Worm (Caenorhabditis elegans) whole organism, L4 larva: ENCODE data around the gene ZC412.3.

Experiments used
- F10B5.3 ChIP-seq: sonication (generic microtip); optimal IDR thresholded peaks from 2 replicates; lab custom pipeline; 2016; ENCODE audit warnings: mild to moderate bottlenecking, missing genetic modification characterization, missing compliant biosample characterization
- F49E8.2 ChIP-seq: sonication (generic microtip); optimal IDR thresholded peaks from 2 replicates; lab custom pipeline; 2016; ENCODE audit warnings: missing compliant biosample characterization, mild to moderate bottlenecking, missing genetic modification characterization, borderline replicate concordance
- R02D3.7 ChIP-seq: fragments of 150-350 bp; sonication (generic microtip); optimal IDR thresholded peaks from 3 replicates; lab custom pipeline; 2014; ENCODE audit warnings: missing biosample characterization, missing genetic modification characterization
- T20F7.1 ChIP-seq: fragments of 200-800 bp; sonication (Bioruptor generic); optimal IDR thresholded peaks from 2 replicates; lab custom pipeline; 2018; ENCODE audit warnings: mild to moderate bottlenecking, missing genetic modification characterization, missing compliant biosample characterization
- Y5F2A.4 ChIP-seq: fragments of 200-800 bp; sonication (Bioruptor generic); optimal IDR thresholded peaks from 2 replicates; lab custom pipeline; 2018; ENCODE audit warnings: mild to moderate bottlenecking, missing genetic modification characterization, missing compliant biosample characterization
- Y75B8A.6 ChIP-seq: fragments of 200-800 bp; sonication (Bioruptor generic); IDR thresholded peaks from 2 replicates; pipeline ENCODE4 v1.3.6; 2022; ENCODE audit warnings: missing genetic modification reagents, missing genetic modification characterization, missing compliant biosample characterization
- ZK546.5 ChIP-seq, 2 experiments: sonication (generic microtip); optimal IDR thresholded peaks; 2 replicates each; lab custom pipeline; 2017; ENCODE audit warnings: missing biosample characterization in 2 of 2, missing genetic modification characterization in 2 of 2
- aha-1 ChIP-seq: fragments of 150-350 bp; peaks from one replicate; lab custom pipeline; 2014; ENCODE audit warnings: missing biosample characterization, missing genetic modification characterization
- ama-1 ChIP-seq: fragments of 150-350 bp; optimal IDR thresholded peaks from 2 replicates; lab custom pipeline; 2014; ENCODE audit warnings: inconsistent platforms, mixed read lengths
- arid-1 ChIP-seq: fragments of 200-800 bp; sonication (Bioruptor generic); conservative IDR thresholded peaks from 2 replicates; pipeline ENCODE4 v1.3.6; 2022; ENCODE audit warnings: missing genetic modification reagents, missing genetic modification characterization, missing compliant biosample characterization
- attf-4 ChIP-seq: sonication (generic microtip); optimal IDR thresholded peaks from 3 replicates; lab custom pipeline; 2017; ENCODE audit warnings: missing biosample characterization, missing genetic modification characterization
- ceh-44 ChIP-seq: fragments of 200-800 bp; sonication (Bioruptor generic); IDR thresholded peaks from 2 replicates; pipeline ENCODE4 v1.3.6; 2022; ENCODE audit warnings: missing genetic modification reagents, missing genetic modification characterization, missing compliant biosample characterization
- ceh-82 ChIP-seq: sonication (generic microtip); optimal IDR thresholded peaks from 2 replicates; lab custom pipeline; 2017; ENCODE audit warnings: missing biosample characterization, missing genetic modification characterization
- daf-16 ChIP-seq, 3 experiments: sonication (generic microtip); optimal IDR thresholded peaks; 2 replicates each; lab custom pipeline; 2016 to 2017; ENCODE audit warnings: missing genetic modification characterization in 3 of 3, missing genetic modification reagents in 3 of 3, mild to moderate bottlenecking in 2 of 3, missing compliant biosample characterization in 2 of 3, missing biosample characterization in 1 of 3, moderate library complexity in 1 of 3
- daf-19 ChIP-seq: fragments of 200-800 bp; sonication (Bioruptor generic); conservative IDR thresholded peaks from 2 replicates; pipeline ENCODE4 v1.3.6; 2022; ENCODE audit warnings: missing genetic modification characterization, missing compliant biosample characterization
- dmd-8 ChIP-seq: fragments of 200-800 bp; sonication (Bioruptor generic); IDR thresholded peaks from 2 replicates; pipeline ENCODE4 v1.3.6; 2022; ENCODE audit warnings: missing genetic modification characterization, missing compliant biosample characterization
- dmd-9 ChIP-seq: fragments of 200-800 bp; sonication (Bioruptor generic); IDR thresholded peaks from 2 replicates; pipeline ENCODE4 v1.3.6; 2022; ENCODE audit warnings: missing genetic modification reagents, missing genetic modification characterization, missing compliant biosample characterization
- duxl-1 ChIP-seq: sonication (generic microtip); optimal IDR thresholded peaks from 2 replicates; lab custom pipeline; 2016; ENCODE audit warnings: mild to moderate bottlenecking, missing genetic modification characterization, moderate library complexity, missing compliant biosample characterization; ENCODE audit not compliant: poor library complexity
- dve-1 ChIP-seq: sonication (generic microtip); optimal IDR thresholded peaks from 2 replicates; lab custom pipeline; 2017; ENCODE audit warnings: antibody characterized with exemption, mild to moderate bottlenecking, missing genetic modification characterization, missing compliant biosample characterization; ENCODE audit not compliant: insufficient read depth
- fkh-10 ChIP-seq: fragments of 150-350 bp; optimal IDR thresholded peaks from 2 replicates; lab custom pipeline; 2014; ENCODE audit warnings: missing biosample characterization, missing genetic modification reagents, missing genetic modification characterization
- gei-8 ChIP-seq: fragments of 200-800 bp; sonication (Bioruptor generic); optimal IDR thresholded peaks from 2 replicates; lab custom pipeline; 2018; ENCODE audit warnings: mild to moderate bottlenecking, missing genetic modification characterization, missing compliant biosample characterization
- hlh-11 ChIP-seq: fragments of 200-800 bp; sonication (Bioruptor generic); optimal IDR thresholded peaks from 2 replicates; lab custom pipeline; 2018; ENCODE audit warnings: mild to moderate bottlenecking, missing genetic modification characterization, missing compliant biosample characterization
- hlh-30 ChIP-seq: sonication (generic microtip); optimal IDR thresholded peaks from 2 replicates; lab custom pipeline; 2017; ENCODE audit warnings: antibody characterized with exemption, mild to moderate bottlenecking, missing genetic modification characterization, missing compliant biosample characterization; ENCODE audit not compliant: insufficient read depth
- hmg-1.1 ChIP-seq: fragments of 200-800 bp; sonication (Bioruptor generic); IDR thresholded peaks from 2 replicates; pipeline ENCODE4 v1.3.6; 2022; ENCODE audit warnings: missing genetic modification reagents, missing genetic modification characterization, missing compliant biosample characterization
- jun-1 ChIP-seq: fragments of 150-350 bp; optimal IDR thresholded peaks from 2 replicates; lab custom pipeline; 2014; ENCODE audit warnings: missing biosample characterization, missing genetic modification reagents, missing genetic modification characterization
- lim-7 ChIP-seq: fragments of 200-800 bp; sonication (Bioruptor generic); IDR thresholded peaks from 2 replicates; pipeline ENCODE4 v1.3.6; 2022; ENCODE audit warnings: missing genetic modification characterization, missing compliant biosample characterization
- lin-1 ChIP-seq: fragments of 200-800 bp; sonication (Bioruptor generic); IDR thresholded peaks from 2 replicates; pipeline ENCODE4 v1.3.6; 2022; ENCODE audit warnings: missing genetic modification reagents, missing genetic modification characterization, missing compliant biosample characterization
- lin-15B ChIP-seq: fragments of 150-350 bp; sonication (generic microtip); optimal IDR thresholded peaks from 3 replicates; lab custom pipeline; 2014; ENCODE audit warnings: missing biosample characterization, missing genetic modification characterization
- lin-29 ChIP-seq: fragments of 200-800 bp; sonication (Bioruptor generic); IDR thresholded peaks from 2 replicates; pipeline ENCODE4 v1.3.6; 2022; ENCODE audit warnings: missing genetic modification reagents, missing genetic modification characterization, missing compliant biosample characterization
- lin-39 ChIP-seq: fragments of 150-350 bp; optimal IDR thresholded peaks from 2 replicates; lab custom pipeline; 2014; ENCODE audit warnings: missing biosample characterization, missing genetic modification reagents, missing genetic modification characterization
- lir-3 ChIP-seq: sonication (generic microtip); optimal IDR thresholded peaks from 2 replicates; lab custom pipeline; 2016; ENCODE audit warnings: mild to moderate bottlenecking, missing genetic modification characterization, missing compliant biosample characterization
- lsy-2 ChIP-seq, 2 experiments: fragments of 150-350 bp in 1 of 2; sonication (generic microtip) in 1 of 2; optimal IDR thresholded peaks; 2 replicates each; lab custom pipeline; 2014 to 2017; ENCODE audit warnings: missing biosample characterization in 2 of 2, missing genetic modification characterization in 2 of 2
- mdl-1 ChIP-seq, 2 experiments: fragments of 150-350 bp in 1 of 2; sonication (generic microtip) in 1 of 2; optimal IDR thresholded peaks; 2 replicates each; lab custom pipeline; 2014 to 2017; ENCODE audit warnings: missing biosample characterization in 2 of 2, missing genetic modification characterization in 2 of 2
- mdt-29 ChIP-seq: fragments of 200-800 bp; sonication (Bioruptor generic); IDR thresholded peaks from 2 replicates; pipeline ENCODE4 v1.3.6; 2022; ENCODE audit warnings: missing genetic modification reagents, missing genetic modification characterization, missing compliant biosample characterization
- mep-1 ChIP-seq: fragments of 150-350 bp; sonication (generic microtip); optimal IDR thresholded peaks from 3 replicates; lab custom pipeline; 2014; ENCODE audit warnings: missing biosample characterization, missing genetic modification characterization
- mxl-2 ChIP-seq: fragments of 200-800 bp; sonication (Bioruptor generic); conservative IDR thresholded peaks from 2 replicates; pipeline ENCODE4 v1.3.6; 2022; ENCODE audit warnings: missing genetic modification reagents, missing genetic modification characterization, missing compliant biosample characterization
- nhr-10 ChIP-seq: fragments of 150-350 bp; optimal IDR thresholded peaks from 2 replicates; lab custom pipeline; 2014; ENCODE audit warnings: missing biosample characterization, missing genetic modification characterization
- nhr-11 ChIP-seq: fragments of 150-350 bp; optimal IDR thresholded peaks from 2 replicates; lab custom pipeline; 2014; ENCODE audit warnings: missing biosample characterization, missing genetic modification characterization
- nhr-25 ChIP-seq: sonication (generic microtip); optimal IDR thresholded peaks from 2 replicates; lab custom pipeline; 2017; ENCODE audit warnings: missing genetic modification characterization, mild to moderate bottlenecking, missing compliant biosample characterization, antibody characterized with exemption, moderate library complexity, borderline replicate concordance; ENCODE audit not compliant: insufficient read depth
- nhr-28 ChIP-seq: fragments of 150-350 bp; optimal IDR thresholded peaks from 2 replicates; lab custom pipeline; 2014; ENCODE audit warnings: missing biosample characterization, missing genetic modification characterization
- pha-4 ChIP-seq, 2 experiments: fragments of 150-350 bp in 1 of 2; fragments of 200-800 bp in 1 of 2; sonication (Bioruptor generic) in 1 of 2; IDR thresholded peaks in 1 of 2; optimal IDR thresholded peaks in 1 of 2; 2 replicates each; pipeline versions ENCODE4 v1.3.6 to Lab custom; 2014 to 2022; ENCODE audit warnings: missing genetic modification characterization in 2 of 2, missing genetic modification reagents in 2 of 2, missing biosample characterization in 1 of 2, missing compliant biosample characterization in 1 of 2
- php-3 ChIP-seq: fragments of 200-800 bp; sonication (Bioruptor generic); IDR thresholded peaks from 2 replicates; pipeline ENCODE4 v1.3.6; 2022; ENCODE audit warnings: missing genetic modification reagents, missing genetic modification characterization, missing compliant biosample characterization
- rbr-2 ChIP-seq: sonication (generic microtip); optimal IDR thresholded peaks from 2 replicates; lab custom pipeline; 2016; ENCODE audit warnings: missing genotype, missing genetic modification characterization, missing compliant biosample characterization
- sdz-12 ChIP-seq: fragments of 200-800 bp; sonication (Bioruptor generic); optimal IDR thresholded peaks from 2 replicates; lab custom pipeline; 2018; ENCODE audit warnings: mild to moderate bottlenecking, missing genetic modification characterization, missing compliant biosample characterization
- snpc-1.2 ChIP-seq: fragments of 200-800 bp; sonication (Bioruptor generic); IDR thresholded peaks from 2 replicates; pipeline ENCODE4 v1.3.6; 2022; ENCODE audit warnings: missing genetic modification reagents, missing genetic modification characterization, missing compliant biosample characterization
- snpc-4 ChIP-seq: fragments of 150-350 bp; optimal IDR thresholded peaks from 2 replicates; lab custom pipeline; 2014; ENCODE audit warnings: missing biosample characterization, missing genetic modification characterization
- spr-3 ChIP-seq: fragments of 200-800 bp; sonication (Bioruptor generic); optimal IDR thresholded peaks from 2 replicates; lab custom pipeline; 2018; ENCODE audit warnings: mild to moderate bottlenecking, missing genetic modification characterization, missing compliant biosample characterization
- unc-39 ChIP-seq: sonication (generic microtip); optimal IDR thresholded peaks from 2 replicates; lab custom pipeline; 2017; ENCODE audit warnings: missing biosample characterization, missing genetic modification characterization
- ztf-11 ChIP-seq: fragments of 150-350 bp; optimal IDR thresholded peaks from 2 replicates; lab custom pipeline; 2014; ENCODE audit warnings: missing biosample characterization, missing genetic modification characterization
- ztf-7 ChIP-seq: fragments of 150-350 bp; optimal IDR thresholded peaks from 2 replicates; lab custom pipeline; 2014; ENCODE audit warnings: missing biosample characterization, missing genetic modification characterization

The ZC412.3 gene

ce11 chrV:14847291-14847915, 23.9 kb downstream of the ZC412.3 start, which contains the start of gene ret-1 (continued):
- TF ChIP-seq daf-19 (GFP tag; lab: Robert Waterston, UW) (no peak), arid-1 (GFP tag; lab: Robert Waterston, UW) (no peak), rbr-2 (tag; lab: Kevin White, UChicago) (no peak), lim-7 (GFP tag; lab: Robert Waterston, UW) (no peak), F49E8.2 (tag; lab: Kevin White, UChicago) (no peak), hlh-30 (peak; percentile 90), lin-15B (tag; lab: Kevin White, UChicago) (no peak), lin-39 (tag; lab: Kevin White, UChicago) (no peak), fkh-10 (GFP tag; lab: Kevin White, UChicago) (no peak), daf-16 (GFP tag; optimal IDR thresholded peaks at IDR 0.05; lab: Kevin White, UChicago) (peak in 1 of 2 experiments; percentile 45), daf-16 (tag; optimal IDR thresholded peaks at IDR 0.05; lab: Kevin White, UChicago) (peak; percentile 2), mdt-29 (no peak), mxl-2 (no peak), sdz-12 (GFP tag; lab: Kevin White, UChicago) (peak; percentile 55), lir-3 (tag; lab: Kevin White, UChicago) (no peak), Y75B8A.6 (GFP tag; lab: Robert Waterston, UW) (no peak), php-3 (GFP tag; lab: Robert Waterston, UW) (0 out of 2 replicates have a peak, but pooled peaks have one; percentile 6), Y5F2A.4 (GFP tag; lab: Kevin White, UChicago) (no peak), jun-1 (tag; lab: Kevin White, UChicago) (no peak), ztf-7 (tag; lab: Kevin White, UChicago) (no peak), attf-4 (tag; lab: Kevin White, UChicago) (no peak), hlh-11 (peak; percentile 75), nhr-28 (tag; lab: Kevin White, UChicago) (no peak), ama-1 (lab: Kevin White, UChicago) (no peak), unc-39 (tag; lab: Kevin White, UChicago) (no peak), lsy-2 (tag; optimal IDR thresholded peaks at IDR 0.05; lab: Kevin White, UChicago) (peak in 1 of 2 experiments; percentile 8), ceh-44 (GFP tag; lab: Robert Waterston, UW) (no peak), dmd-9 (GFP tag; lab: Robert Waterston, UW) (no peak), nhr-10 (tag; lab: Kevin White, UChicago) (no peak), dmd-8 (GFP tag; lab: Robert Waterston, UW) (no peak), lin-1 (GFP tag; lab: Robert Waterston, UW) (no peak), F10B5.3 (tag; lab: Kevin White, UChicago) (no peak), dve-1 (tag; lab: Kevin White, UChicago) (no peak), T20F7.1 (GFP tag; lab: Kevin White, UChicago) (no peak), R02D3.7 (no peak), ztf-11 (no peak), ZK546.5 (tag; optimal IDR thresholded peaks at IDR 0.05; lab: Kevin White, UChicago) (no peak), hmg-1.1 (GFP tag; lab: Robert Waterston, UW) (0 out of 2 replicates have a peak, but pooled peaks have one; percentile 35), ceh-82 (no peak), aha-1 (tag; lab: Kevin White, UChicago) (no peak), nhr-11 (tag; lab: Kevin White, UChicago) (peak; percentile 52), lin-29 (no peak), mep-1 (tag; lab: Kevin White, UChicago) (no peak), snpc-4 (tag; lab: Kevin White, UChicago) (no peak), nhr-25 (no peak), snpc-1.2 (GFP tag; lab: Robert Waterston, UW) (no peak), gei-8 (GFP tag; lab: Kevin White, UChicago) (no peak), mdl-1 (tag; optimal IDR thresholded peaks at IDR 0.05; lab: Kevin White, UChicago) (peak in 1 of 2 experiments; percentile 44), spr-3 (no peak), pha-4 (GFP tag; IDR thresholded peaks at IDR 0.05; lab: Robert Waterston, UW) (no peak), pha-4 (tag; optimal IDR thresholded peaks at IDR 0.05; lab: Kevin White, UChicago) (no peak), duxl-1 (tag; lab: Kevin White, UChicago) (no peak)
